Fruit fly (Drosophila melanogaster): ENCODE data around the gene CG6565.

Gene CG6565

DNA sequence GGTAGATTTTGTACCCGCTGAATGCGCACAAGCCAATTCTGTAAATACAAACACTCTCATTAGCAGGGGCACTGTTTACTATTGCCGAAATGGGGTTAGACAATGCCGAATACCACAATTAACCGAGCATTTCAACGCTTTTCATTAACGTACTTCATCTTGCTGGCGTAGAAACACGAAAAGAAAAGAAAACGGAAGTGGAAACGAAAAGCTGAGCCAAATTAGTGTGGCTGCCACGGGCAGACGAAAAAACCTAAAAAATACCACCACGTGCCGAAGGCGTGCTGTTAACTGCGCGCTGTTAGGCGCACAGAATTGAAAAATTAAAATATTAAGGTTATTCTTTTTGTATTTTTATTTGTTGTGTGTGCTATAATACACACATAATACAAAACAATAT lies 21.1 kb downstream of the CG6565 start, which contains the start of gene RpL24 (continued):
- TF ChIP-seq ash1 (GFP tag; optimal IDR thresholded peaks at IDR 0.05) (peak; percentile 94), psq (GFP tag; optimal IDR thresholded peaks at IDR 0.05) (peak; percentile 83), CG1602 (GFP tag; optimal IDR thresholded peaks at IDR 0.05) (peak; percentile 61), br (optimal IDR thresholded peaks at IDR 0.05) (no peak), kay (GFP tag; optimal IDR thresholded peaks at IDR 0.05) (peak; percentile 37)

DNA sequence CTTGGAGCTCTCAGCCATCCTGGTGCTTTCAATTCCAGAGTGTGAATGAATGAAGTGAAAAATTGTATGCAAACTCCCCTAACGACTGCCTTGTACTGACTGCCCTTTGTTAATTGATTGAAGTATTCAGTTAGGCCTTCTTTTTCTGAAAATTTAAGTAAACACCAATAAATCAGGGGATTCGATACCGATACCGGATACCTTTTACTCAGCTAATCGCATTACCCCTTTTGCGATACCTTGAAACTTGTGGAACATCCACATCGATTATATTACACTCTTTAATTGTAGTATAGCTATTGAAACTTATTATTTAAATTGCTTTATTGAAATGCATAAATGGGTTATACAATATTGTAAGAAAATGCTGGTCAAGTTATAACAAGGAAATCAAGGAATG lies 22.3 kb downstream of the CG6565 start, which contains the start of gene CG16957:
CG16957 (minus strand) TSS at position 101 of the 400 bp plus-strand sequence.
- TF ChIP-seq danr (GFP tag; IDR thresholded peaks at IDR 0.05) (no peak), ab (GFP tag; optimal IDR thresholded peaks at IDR 0.05) (no peak), CG10979 (tag; optimal IDR thresholded peaks at IDR 0.05) (no peak), HmgD (GFP tag; optimal IDR thresholded peaks at IDR 0.05) (no peak), maf-S (GFP tag; optimal IDR thresholded peaks at IDR 0.05) (no peak), ind (GFP tag; optimal IDR thresholded peaks at IDR 0.05) (no peak), her (GFP tag; optimal IDR thresholded peaks at IDR 0.05) (no peak), az2 (GFP tag; optimal IDR thresholded peaks at IDR 0.05) (no peak), mld (GFP tag; IDR thresholded peaks at IDR 0.05; ENCODE audit: partially characterized antibody) (no peak), CG7357 (GFP tag; IDR thresholded peaks at IDR 0.05) (no peak), CG11247 (GFP tag; IDR thresholded peaks at IDR 0.05) (no peak), NK7.1 (GFP tag; optimal IDR thresholded peaks at IDR 0.05) (no peak), CG31365 (tag; optimal IDR thresholded peaks at IDR 0.05) (no peak), Kr (GFP tag; optimal IDR thresholded peaks at IDR 0.05) (no peak), otp (GFP tag; IDR thresholded peaks at IDR 0.05) (no peak), chm (GFP tag; IDR thresholded peaks at IDR 0.05) (no peak), p53 (GFP tag; optimal IDR thresholded peaks at IDR 0.05) (no peak)

DNA sequence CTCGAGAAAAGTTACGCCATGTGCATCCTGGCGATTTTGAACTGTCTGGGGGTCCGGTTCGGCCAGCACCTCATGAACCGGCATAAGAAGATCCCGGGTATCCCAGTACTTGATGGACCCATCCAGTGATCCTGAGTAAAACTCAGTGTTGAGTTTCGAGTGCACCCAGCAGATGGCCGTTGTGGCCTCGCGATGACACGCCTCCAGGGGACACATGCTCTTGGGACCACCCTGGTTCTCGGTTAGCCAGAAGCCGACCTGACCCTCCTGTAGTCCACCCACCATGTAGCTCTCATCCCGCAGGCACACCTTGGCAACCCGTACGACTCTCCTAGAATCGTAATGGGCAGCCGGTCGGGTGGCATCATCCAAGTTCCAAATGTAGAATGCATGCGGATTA lies 23.6 kb downstream of the CG6565 start:
- no peak for TF ChIP-seq cg (GFP tag; optimal IDR thresholded peaks at IDR 0.05)
- no peak for TF ChIP-seq mam (GFP tag; optimal IDR thresholded peaks at IDR 0.05)
- TF ChIP-seq CrebB (tag; optimal IDR thresholded peaks at IDR 0.05) = no peak
- TF ChIP-seq dmrt99B (tag; optimal IDR thresholded peaks at IDR 0.05) = no peak
- TF ChIP-seq CG6272 (GFP tag; IDR thresholded peaks at IDR 0.05) = no peak
- no peak for TF ChIP-seq CG15696 (tag; optimal IDR thresholded peaks at IDR 0.05)
- TF ChIP-seq Fer2 (tag; optimal IDR thresholded peaks at IDR 0.05) = no peak
- TF ChIP-seq CG14050 (GFP tag; IDR thresholded peaks at IDR 0.05) = no peak
- TF ChIP-seq Taf1 (GFP tag; IDR thresholded peaks at IDR 0.05) = no peak

DNA sequence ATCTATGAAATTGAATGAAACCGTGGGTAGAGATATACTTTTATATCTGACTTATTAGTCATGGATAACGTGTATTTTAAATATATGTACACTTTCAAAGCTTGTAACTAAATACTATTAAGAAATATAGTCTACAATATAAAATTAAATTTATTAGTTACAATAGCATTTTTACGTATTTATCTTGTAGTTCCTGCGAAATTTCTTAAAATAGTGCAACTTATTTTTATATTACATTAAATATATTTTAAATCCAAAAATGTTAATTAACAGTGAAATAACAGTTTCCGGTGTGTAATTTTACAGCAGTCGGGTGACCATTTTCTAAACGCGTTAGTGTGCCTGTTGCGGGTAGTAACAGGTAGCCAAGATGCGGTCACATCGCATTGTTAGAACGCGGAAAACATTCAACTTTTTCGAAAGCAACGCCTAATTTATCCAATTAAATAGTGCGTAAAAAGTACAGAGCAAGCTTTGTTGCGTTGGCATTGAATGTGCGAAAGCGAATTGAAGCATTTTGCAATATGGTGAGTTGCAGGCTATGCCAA lies 24.9 kb downstream of the CG6565 start, which contains the start of the genes CG10859 and CG7110:
CG10859 (minus strand) TSS at position 51 of the 548 bp plus-strand sequence.
CG7110 (plus strand) TSS at position 378 of the 548 bp plus-strand sequence.
- peak; percentile 70 for TF ChIP-seq Ets65A (GFP tag)
- TF ChIP-seq MBD-R2 (GFP tag; IDR thresholded peaks at IDR 0.05) = peak; percentile 48; the same call in 1 of the 2 replicates
- TF ChIP-seq CG9817 (tag; optimal IDR thresholded peaks at IDR 0.05) = peak; percentile 24
- peak; percentile 26 for TF ChIP-seq CG10543 (GFP tag; optimal IDR thresholded peaks at IDR 0.05)
- peak; percentile 66 for TF ChIP-seq Elba2 (GFP tag; optimal IDR thresholded peaks at IDR 0.05)
- TF ChIP-seq lov (optimal IDR thresholded peaks at IDR 0.05) = no peak
- no peak for TF ChIP-seq lov (GFP tag; IDR thresholded peaks at IDR 0.05)
- peak; percentile 10 for TF ChIP-seq BEAF-32 (GFP tag; optimal IDR thresholded peaks at IDR 0.05)
- TF ChIP-seq CG2875 (GFP tag; optimal IDR thresholded peaks at IDR 0.05) = peak; percentile 26
- no peak for TF ChIP-seq Sox102F (GFP tag; optimal IDR thresholded peaks at IDR 0.05)
- peak; percentile 76 for TF ChIP-seq CG15514 (GFP tag; optimal IDR thresholded peaks at IDR 0.05)
- peak; percentile 64 for TF ChIP-seq CoRest (tag; optimal IDR thresholded peaks at IDR 0.05)
- TF ChIP-seq CG17328 (GFP tag; IDR thresholded peaks at IDR 0.05) = peak; percentile 14; the same call in 1 of the 2 replicates
- TF ChIP-seq CG13624 (GFP tag; optimal IDR thresholded peaks at IDR 0.05) = peak; percentile 7
- TF ChIP-seq PHDP (tag; optimal IDR thresholded peaks at IDR 0.05) = peak; percentile 68
- TF ChIP-seq CG6765 (GFP tag; optimal IDR thresholded peaks at IDR 0.05) = peak; percentile 72
- TF ChIP-seq CG2116 (GFP tag; optimal IDR thresholded peaks at IDR 0.05) = peak; percentile 40
- TF ChIP-seq CG12299 (tag; optimal IDR thresholded peaks at IDR 0.05) = peak; percentile 45
